Worm (Caenorhabditis elegans) whole organism, young adult: Measurements from ENCODE around the gene frpr-19.
A peak's percentile ranks its signal among the peaks of the same experiment; 100 is the strongest.

Experiments used
- B0261.1 ChIP-seq: sonication (generic microtip); optimal IDR thresholded peaks from 2 replicates; lab custom pipeline; 2016; ENCODE audit warnings: mild to moderate bottlenecking, missing genetic modification characterization, moderate library complexity, missing compliant biosample characterization
- C06A6.2 ChIP-seq: fragments of 200-800 bp; sonication (Bioruptor generic); conservative IDR thresholded peaks from 2 replicates; pipeline ENCODE4 v1.3.6; 2022; ENCODE audit warnings: missing genetic modification characterization, missing compliant biosample characterization
- F23B12.7 ChIP-seq: sonication (generic microtip); optimal IDR thresholded peaks from 2 replicates; lab custom pipeline; 2017; ENCODE audit warnings: missing genetic modification characterization, mild to moderate bottlenecking, missing compliant biosample characterization, antibody characterized with exemption, moderate library complexity; ENCODE audit not compliant: insufficient read depth
- F37B4.10 ChIP-seq: fragments of 200-800 bp; sonication (Bioruptor generic); IDR thresholded peaks from 2 replicates; pipeline ENCODE4 v1.3.6; 2022; ENCODE audit warnings: missing genetic modification characterization, missing compliant biosample characterization
- F49E8.2 ChIP-seq: sonication (generic microtip); optimal IDR thresholded peaks from 3 replicates; lab custom pipeline; 2017; ENCODE audit warnings: missing genetic modification characterization, mild to moderate bottlenecking, missing compliant biosample characterization, antibody characterized with exemption, moderate library complexity; ENCODE audit not compliant: insufficient read depth
- F57C9.4 ChIP-seq: sonication (generic microtip); optimal IDR thresholded peaks from 2 replicates; lab custom pipeline; 2017; ENCODE audit warnings: mild to moderate bottlenecking, missing genetic modification characterization, missing compliant biosample characterization
- Y56A3A.18 ChIP-seq: fragments of 200-800 bp; sonication (Bioruptor generic); IDR thresholded peaks from 2 replicates; pipeline ENCODE4 v1.3.6; 2022; ENCODE audit warnings: missing genetic modification reagents, missing genetic modification characterization, missing compliant biosample characterization
- Y67H2A.10 ChIP-seq: fragments of 200-800 bp; sonication (Bioruptor generic); conservative IDR thresholded peaks from 2 replicates; pipeline ENCODE4 v1.3.6; 2022; ENCODE audit warnings: missing genetic modification reagents, missing genetic modification characterization, missing compliant biosample characterization
- Y79H2A.3 ChIP-seq: fragments of 200-800 bp; sonication (Bioruptor generic); conservative IDR thresholded peaks from 2 replicates; pipeline ENCODE4 v1.3.6; 2022; ENCODE audit warnings: missing genetic modification reagents, missing genetic modification characterization, missing compliant biosample characterization
- athp-1 ChIP-seq: sonication (generic microtip); optimal IDR thresholded peaks from 2 replicates; lab custom pipeline; 2017; ENCODE audit warnings: mild to moderate bottlenecking, missing genetic modification characterization, missing compliant biosample characterization
- attf-6 ChIP-seq: fragments of 200-800 bp; sonication (Bioruptor generic); IDR thresholded peaks from 2 replicates; pipeline ENCODE4 v1.3.6; 2022; ENCODE audit warnings: missing genetic modification reagents, missing genetic modification characterization, missing compliant biosample characterization
- bed-1 ChIP-seq: fragments of 200-800 bp; sonication (Bioruptor generic); IDR thresholded peaks from 2 replicates; pipeline ENCODE4 v1.3.6; 2022; ENCODE audit warnings: missing genetic modification reagents, missing genetic modification characterization, missing compliant biosample characterization
- ccch-3 ChIP-seq: fragments of 200-800 bp; sonication (Bioruptor generic); optimal IDR thresholded peaks from 2 replicates; lab custom pipeline; 2018; ENCODE audit warnings: mild to moderate bottlenecking, missing genetic modification characterization, missing compliant biosample characterization
- ceh-100 ChIP-seq: fragments of 200-800 bp; sonication (Bioruptor generic); IDR thresholded peaks from 2 replicates; pipeline ENCODE4 v1.3.6; 2022; ENCODE audit warnings: missing genetic modification reagents, missing genetic modification characterization, missing compliant biosample characterization
- ceh-27 ChIP-seq: fragments of 200-800 bp; sonication (Bioruptor generic); optimal IDR thresholded peaks from 2 replicates; lab custom pipeline; 2018; ENCODE audit warnings: mild to moderate bottlenecking, missing genetic modification characterization, moderate library complexity, missing compliant biosample characterization
- ceh-58 ChIP-seq: fragments of 200-800 bp; sonication (Bioruptor generic); IDR thresholded peaks from 2 replicates; pipeline ENCODE4 v1.3.6; 2022; ENCODE audit warnings: missing genetic modification characterization, missing compliant biosample characterization
- die-1 ChIP-seq: sonication (generic microtip); optimal IDR thresholded peaks from 2 replicates; lab custom pipeline; 2016; ENCODE audit warnings: missing genotype, mild to moderate bottlenecking, missing genetic modification characterization, missing compliant biosample characterization
- dpff-1 ChIP-seq: sonication (generic microtip); optimal IDR thresholded peaks from 2 replicates; lab custom pipeline; 2017; ENCODE audit warnings: mild to moderate bottlenecking, missing genetic modification characterization, missing compliant biosample characterization
- egl-18 ChIP-seq: fragments of 200-800 bp; sonication (Bioruptor generic); IDR thresholded peaks from 2 replicates; pipeline ENCODE4 v1.3.6; 2022; ENCODE audit warnings: missing genetic modification reagents, missing genetic modification characterization, missing compliant biosample characterization
- him-1 ChIP-seq: sonication (generic microtip); optimal IDR thresholded peaks from 2 replicates; lab custom pipeline; 2016; ENCODE audit warnings: missing genotype, missing genetic modification reagents, missing genetic modification characterization, missing compliant biosample characterization
- hlh-12 ChIP-seq: sonication (generic microtip); optimal IDR thresholded peaks from 2 replicates; lab custom pipeline; 2016; ENCODE audit warnings: missing genetic modification characterization, missing compliant biosample characterization
- lin-35 ChIP-seq, 3 experiments: fragments of 150-350 bp in 2 of 3; sonication (generic microtip) in 1 of 3; optimal IDR thresholded peaks; 2 replicates each; lab custom pipeline; 2014 to 2018; ENCODE audit warnings: missing biosample characterization in 3 of 3, missing genetic modification characterization in 3 of 3, missing genetic modification reagents in 3 of 3
- lin-40 ChIP-seq: sonication (generic microtip); optimal IDR thresholded peaks from 2 replicates; lab custom pipeline; 2016; ENCODE audit warnings: missing genetic modification characterization, mild to moderate bottlenecking, missing compliant biosample characterization, missing genotype, missing genetic modification reagents
- lin-54 ChIP-seq: fragments of 200-800 bp; sonication (Bioruptor generic); optimal IDR thresholded peaks from 2 replicates; lab custom pipeline; 2018; ENCODE audit warnings: mild to moderate bottlenecking, missing genetic modification characterization, missing compliant biosample characterization
- lsl-1 ChIP-seq: fragments of 200-800 bp; sonication (Bioruptor generic); optimal IDR thresholded peaks from 2 replicates; lab custom pipeline; 2018; ENCODE audit warnings: mild to moderate bottlenecking, missing genetic modification characterization, moderate library complexity, missing compliant biosample characterization
- madf-3 ChIP-seq: fragments of 200-800 bp; sonication (Bioruptor generic); IDR thresholded peaks from 2 replicates; pipeline ENCODE4 v1.3.6; 2022; ENCODE audit warnings: missing genetic modification reagents, missing genetic modification characterization, missing compliant biosample characterization
- madf-6 ChIP-seq: fragments of 200-800 bp; sonication (Bioruptor generic); IDR thresholded peaks from 2 replicates; pipeline ENCODE4 v1.3.6; 2022; ENCODE audit warnings: missing genetic modification reagents, missing genetic modification characterization, missing compliant biosample characterization
- madf-8 ChIP-seq: fragments of 200-800 bp; sonication (Bioruptor generic); conservative IDR thresholded peaks from 2 replicates; pipeline ENCODE4 v1.3.6; 2022; ENCODE audit warnings: missing genetic modification reagents, missing genetic modification characterization, missing compliant biosample characterization
- mel-28 ChIP-seq: sonication (generic microtip); optimal IDR thresholded peaks from 2 replicates; lab custom pipeline; 2016; ENCODE audit warnings: borderline replicate concordance, mild to moderate bottlenecking, missing genetic modification characterization, missing compliant biosample characterization
- mes-4 ChIP-seq: sonication (generic microtip); optimal IDR thresholded peaks from 2 replicates; lab custom pipeline; 2016; ENCODE audit warnings: missing genotype, missing genetic modification characterization, missing compliant biosample characterization
- mxl-1 ChIP-seq: sonication (generic microtip); optimal IDR thresholded peaks from 2 replicates; lab custom pipeline; 2016; ENCODE audit warnings: missing genetic modification characterization, missing compliant biosample characterization
- nfya-1 ChIP-seq: sonication (generic microtip); optimal IDR thresholded peaks from 2 replicates; lab custom pipeline; 2017; ENCODE audit warnings: antibody characterized with exemption, missing compliant biosample characterization, missing genetic modification characterization, borderline replicate concordance; ENCODE audit not compliant: insufficient read depth
- nfya-2 ChIP-seq: fragments of 200-800 bp; sonication (Bioruptor generic); IDR thresholded peaks from 2 replicates; pipeline ENCODE4 v1.3.6; 2022; ENCODE audit warnings: missing genetic modification reagents, missing genetic modification characterization, missing compliant biosample characterization
- nhr-90 ChIP-seq: sonication (generic microtip); optimal IDR thresholded peaks from 2 replicates; lab custom pipeline; 2016; ENCODE audit warnings: missing genotype, mild to moderate bottlenecking, missing genetic modification characterization, missing compliant biosample characterization
- pha-4 ChIP-seq: fragments of 150-350 bp; sonication (generic microtip); optimal IDR thresholded peaks from 2 replicates; lab custom pipeline; 2014; ENCODE audit warnings: missing biosample characterization, missing genetic modification reagents, missing genetic modification characterization
- repo-1 ChIP-seq: sonication (generic microtip); optimal IDR thresholded peaks from 2 replicates; lab custom pipeline; 2017; ENCODE audit warnings: mild to moderate bottlenecking, missing genetic modification characterization, missing compliant biosample characterization
- rpc-1 ChIP-seq, 2 experiments: fragments of 150-350 bp in 1 of 2; sonication (generic microtip) in 1 of 2; optimal IDR thresholded peaks; 2 replicates each; lab custom pipeline; 2014 to 2018; ENCODE audit warnings: missing biosample characterization in 1 of 2, missing genetic modification characterization in 1 of 2, missing genetic modification reagents in 1 of 2, missing genotype in 1 of 2
- sea-2 ChIP-seq: fragments of 200-800 bp; sonication (Bioruptor generic); IDR thresholded peaks from 2 replicates; pipeline ENCODE4 v1.3.6; 2022; ENCODE audit warnings: missing genetic modification characterization, missing compliant biosample characterization
- tbp1 ChIP-seq: fragments of 200-800 bp; sonication (Bioruptor generic); optimal IDR thresholded peaks from 2 replicates; lab custom pipeline; 2018; ENCODE audit warnings: mild to moderate bottlenecking, missing genetic modification characterization, missing compliant biosample characterization
- tlf-1 ChIP-seq: fragments of 200-800 bp; sonication (Bioruptor generic); optimal IDR thresholded peaks from 2 replicates; lab custom pipeline; 2018; ENCODE audit warnings: mild to moderate bottlenecking, missing genetic modification characterization, missing compliant biosample characterization
- unc-130 ChIP-seq: sonication (generic microtip); optimal IDR thresholded peaks from 2 replicates; lab custom pipeline; 2016; ENCODE audit warnings: missing genetic modification reagents, missing genetic modification characterization, missing compliant biosample characterization
- xnd-1 ChIP-seq: sonication (generic microtip); optimal IDR thresholded peaks from 2 replicates; lab custom pipeline; 2016; ENCODE audit warnings: missing genotype, missing genetic modification reagents, missing genetic modification characterization, missing compliant biosample characterization
- zfh-2 ChIP-seq: fragments of 200-800 bp; sonication (Bioruptor generic); conservative IDR thresholded peaks from 2 replicates; pipeline ENCODE4 v1.3.6; 2022; ENCODE audit warnings: missing genetic modification reagents, missing genetic modification characterization, missing compliant biosample characterization
- zim-3 ChIP-seq: sonication (generic microtip); optimal IDR thresholded peaks from 2 replicates; lab custom pipeline; 2017; ENCODE audit warnings: mild to moderate bottlenecking, missing genetic modification characterization, moderate library complexity, missing compliant biosample characterization
- ztf-22 ChIP-seq: fragments of 200-800 bp; sonication (Bioruptor generic); optimal IDR thresholded peaks from 2 replicates; lab custom pipeline; 2018; ENCODE audit warnings: mild to moderate bottlenecking, missing genetic modification characterization, moderate library complexity, missing compliant biosample characterization
- ztf-6 ChIP-seq: fragments of 200-800 bp; sonication (Bioruptor generic); IDR thresholded peaks from 2 replicates; pipeline ENCODE4 v1.3.6; 2022; ENCODE audit warnings: missing genetic modification reagents, missing genetic modification characterization, missing compliant biosample characterization

The frpr-19 gene

ce11 chrIV:1738892-1739291 is 42.6 kb downstream of the frpr-19 start:
- TF ChIP-seq ccch-3 (GFP tag; lab: Kevin White, UChicago) (no peak), mel-28 (tag; lab: Kevin White, UChicago) (no peak), zfh-2 (GFP tag; lab: Robert Waterston, UW) (no peak)

ce11 chrIV:1738324-1738730 is 43.1 kb downstream of the frpr-19 start:
- no peak for TF ChIP-seq him-1 (tag; lab: Kevin White, UChicago)
- TF ChIP-seq nfya-2 (GFP tag; lab: Robert Waterston, UW) = no peak
- no peak for TF ChIP-seq hlh-12 (tag; lab: Kevin White, UChicago)
- TF ChIP-seq mes-4 (tag; lab: Kevin White, UChicago) = no peak
- peak; percentile 42 for TF ChIP-seq lin-40 (tag; lab: Kevin White, UChicago)
- peak; percentile 80 for TF ChIP-seq ceh-100 (GFP tag; lab: Robert Waterston, UW)
- no peak for TF ChIP-seq madf-3 (GFP tag; lab: Robert Waterston, UW)
- peak; percentile 93 for TF ChIP-seq madf-6 (GFP tag; lab: Robert Waterston, UW)
- TF ChIP-seq Y56A3A.18 (GFP tag; lab: Robert Waterston, UW) = no peak
- TF ChIP-seq egl-18 (GFP tag; lab: Robert Waterston, UW) = no peak
- TF ChIP-seq lsl-1 = peak; percentile 95
- no peak for TF ChIP-seq attf-6 (GFP tag; lab: Robert Waterston, UW)
- TF ChIP-seq bed-1 (GFP tag; lab: Robert Waterston, UW) = no peak
- no peak for TF ChIP-seq ccch-3 (GFP tag; lab: Kevin White, UChicago)
- TF ChIP-seq mel-28 (tag; lab: Kevin White, UChicago) = no peak
- no peak for TF ChIP-seq pha-4
- no peak for TF ChIP-seq F57C9.4 (tag; lab: Kevin White, UChicago)
- no peak for TF ChIP-seq ztf-22 (GFP tag; lab: Kevin White, UChicago)
- peak; percentile 6 for TF ChIP-seq ceh-27 (GFP tag; lab: Kevin White, UChicago)
- no peak for TF ChIP-seq mxl-1 (tag; lab: Kevin White, UChicago)
- TF ChIP-seq lin-54 (GFP tag; lab: Kevin White, UChicago) = peak; percentile 92
- no peak for TF ChIP-seq C06A6.2 (GFP tag; lab: Robert Waterston, UW)
- TF ChIP-seq zfh-2 (GFP tag; lab: Robert Waterston, UW) = peak; percentile 79
- TF ChIP-seq rpc-1 (optimal IDR thresholded peaks at IDR 0.05; lab: Kevin White, UChicago) = no peak
- no peak for TF ChIP-seq rpc-1 (tag; optimal IDR thresholded peaks at IDR 0.05; lab: Kevin White, UChicago)
- no peak for TF ChIP-seq B0261.1 (tag; lab: Kevin White, UChicago)
- no peak for TF ChIP-seq die-1 (tag; lab: Kevin White, UChicago)
- TF ChIP-seq sea-2 = no peak
- TF ChIP-seq nhr-90 (tag; lab: Kevin White, UChicago) = no peak
- TF ChIP-seq Y79H2A.3 (GFP tag; lab: Robert Waterston, UW) = no peak
- no peak for TF ChIP-seq ceh-58 (GFP tag; lab: Robert Waterston, UW)
- peak; percentile 30 for TF ChIP-seq tbp1 (GFP tag; lab: Kevin White, UChicago)
- TF ChIP-seq zim-3 (tag; lab: Kevin White, UChicago) = no peak
- no peak for TF ChIP-seq dpff-1 (tag; lab: Kevin White, UChicago)
- no peak for TF ChIP-seq F49E8.2
- peak; percentile 10; the same call in 1 of the 2 replicates for TF ChIP-seq ztf-6
- TF ChIP-seq nfya-1 (tag; lab: Kevin White, UChicago) = no peak
- TF ChIP-seq tlf-1 (GFP tag; lab: Kevin White, UChicago) = peak; percentile 77
- TF ChIP-seq xnd-1 (tag; lab: Kevin White, UChicago) = peak; percentile 94
- peak; percentile 63 for TF ChIP-seq athp-1 (tag; lab: Kevin White, UChicago)
- no peak for TF ChIP-seq F23B12.7 (tag; lab: Kevin White, UChicago)
- peak; percentile 80 for TF ChIP-seq madf-8 (GFP tag; lab: Robert Waterston, UW)
- no peak for TF ChIP-seq Y67H2A.10 (GFP tag; lab: Robert Waterston, UW)
- peak in 1 of 3 experiments; percentile 61 for TF ChIP-seq lin-35 (GFP tag; optimal IDR thresholded peaks at IDR 0.05; lab: Kevin White, UChicago)
- TF ChIP-seq unc-130 = peak; percentile 38
- TF ChIP-seq repo-1 (tag; lab: Kevin White, UChicago) = peak; percentile 50
- no peak for TF ChIP-seq F37B4.10 (GFP tag; lab: Robert Waterston, UW)
